Worm (Caenorhabditis elegans) whole organism, L4 larva: ENCODE data around the gene D1086.5.

Experiments used
- F44E2.7 ChIP-seq: fragments of 200-800 bp; sonication (Bioruptor generic); IDR thresholded peaks from 2 replicates; pipeline ENCODE4 v2.1.2; 2022; ENCODE audit warnings: missing genetic modification characterization, missing compliant biosample characterization
- R02D3.7 ChIP-seq: fragments of 150-350 bp; sonication (generic microtip); optimal IDR thresholded peaks from 3 replicates; lab custom pipeline; 2014; ENCODE audit warnings: missing biosample characterization, missing genetic modification characterization
- T26A8.4 ChIP-seq: fragments of 200-800 bp; sonication (Bioruptor generic); IDR thresholded peaks from 2 replicates; pipeline ENCODE4 v1.3.6; 2022; ENCODE audit warnings: missing genetic modification characterization, missing compliant biosample characterization
- Y5F2A.4 ChIP-seq: fragments of 200-800 bp; sonication (Bioruptor generic); optimal IDR thresholded peaks from 2 replicates; lab custom pipeline; 2018; ENCODE audit warnings: mild to moderate bottlenecking, missing genetic modification characterization, missing compliant biosample characterization
- ZK546.5 ChIP-seq, 2 experiments: sonication (generic microtip); optimal IDR thresholded peaks; 2 replicates each; lab custom pipeline; 2017; ENCODE audit warnings: missing biosample characterization in 2 of 2, missing genetic modification characterization in 2 of 2
- aha-1 ChIP-seq: fragments of 150-350 bp; peaks from one replicate; lab custom pipeline; 2014; ENCODE audit warnings: missing biosample characterization, missing genetic modification characterization
- ama-1 ChIP-seq: fragments of 150-350 bp; optimal IDR thresholded peaks from 2 replicates; lab custom pipeline; 2014; ENCODE audit warnings: inconsistent platforms, mixed read lengths
- ceh-20 ChIP-seq: fragments of 200-800 bp; sonication (Bioruptor generic); IDR thresholded peaks from 2 replicates; pipeline ENCODE4 v1.3.6; 2022; ENCODE audit warnings: missing genetic modification reagents, missing genetic modification characterization, missing compliant biosample characterization
- ceh-28 ChIP-seq: fragments of 150-350 bp; optimal IDR thresholded peaks from 2 replicates; lab custom pipeline; 2014; ENCODE audit warnings: missing biosample characterization, missing genetic modification reagents, missing genetic modification characterization
- ceh-44 ChIP-seq: fragments of 200-800 bp; sonication (Bioruptor generic); IDR thresholded peaks from 2 replicates; pipeline ENCODE4 v1.3.6; 2022; ENCODE audit warnings: missing genetic modification reagents, missing genetic modification characterization, missing compliant biosample characterization
- cey-2 ChIP-seq: sonication (generic microtip); optimal IDR thresholded peaks from 3 replicates; lab custom pipeline; 2017; ENCODE audit warnings: missing genetic modification characterization, mild to moderate bottlenecking, missing compliant biosample characterization, antibody characterized with exemption, borderline replicate concordance; ENCODE audit not compliant: insufficient read depth
- dmd-6 ChIP-seq: fragments of 200-800 bp; sonication (Bioruptor generic); IDR thresholded peaks from 2 replicates; pipeline ENCODE4 v1.3.6; 2022; ENCODE audit warnings: missing genetic modification reagents, missing genetic modification characterization, missing compliant biosample characterization
- dmd-9 ChIP-seq: fragments of 200-800 bp; sonication (Bioruptor generic); IDR thresholded peaks from 2 replicates; pipeline ENCODE4 v1.3.6; 2022; ENCODE audit warnings: missing genetic modification reagents, missing genetic modification characterization, missing compliant biosample characterization
- egl-43 ChIP-seq: fragments of 200-800 bp; sonication (Bioruptor generic); IDR thresholded peaks from 2 replicates; pipeline ENCODE4 v1.3.6; 2022; ENCODE audit warnings: missing genetic modification reagents, missing genetic modification characterization, missing compliant biosample characterization
- hlh-11 ChIP-seq: fragments of 200-800 bp; sonication (Bioruptor generic); optimal IDR thresholded peaks from 2 replicates; lab custom pipeline; 2018; ENCODE audit warnings: mild to moderate bottlenecking, missing genetic modification characterization, missing compliant biosample characterization
- hlh-30 ChIP-seq: sonication (generic microtip); optimal IDR thresholded peaks from 2 replicates; lab custom pipeline; 2017; ENCODE audit warnings: antibody characterized with exemption, mild to moderate bottlenecking, missing genetic modification characterization, missing compliant biosample characterization; ENCODE audit not compliant: insufficient read depth
- lin-1 ChIP-seq: fragments of 200-800 bp; sonication (Bioruptor generic); IDR thresholded peaks from 2 replicates; pipeline ENCODE4 v1.3.6; 2022; ENCODE audit warnings: missing genetic modification reagents, missing genetic modification characterization, missing compliant biosample characterization
- lin-29 ChIP-seq: fragments of 200-800 bp; sonication (Bioruptor generic); IDR thresholded peaks from 2 replicates; pipeline ENCODE4 v1.3.6; 2022; ENCODE audit warnings: missing genetic modification reagents, missing genetic modification characterization, missing compliant biosample characterization
- madf-5 ChIP-seq, 2 experiments: fragments of 200-800 bp; sonication (Bioruptor generic); IDR thresholded peaks; 2 replicates each; pipeline ENCODE4 v1.3.6; 2022; ENCODE audit warnings: missing compliant biosample characterization in 2 of 2, missing genetic modification characterization in 2 of 2
- madf-9 ChIP-seq: fragments of 200-800 bp; sonication (Bioruptor generic); conservative IDR thresholded peaks from 2 replicates; pipeline ENCODE4 v1.3.6; 2022; ENCODE audit warnings: missing genetic modification reagents, missing genetic modification characterization, missing compliant biosample characterization
- mdl-1 ChIP-seq, 2 experiments: fragments of 150-350 bp in 1 of 2; sonication (generic microtip) in 1 of 2; optimal IDR thresholded peaks; 2 replicates each; lab custom pipeline; 2014 to 2017; ENCODE audit warnings: missing biosample characterization in 2 of 2, missing genetic modification characterization in 2 of 2
- mxl-2 ChIP-seq: fragments of 200-800 bp; sonication (Bioruptor generic); conservative IDR thresholded peaks from 2 replicates; pipeline ENCODE4 v1.3.6; 2022; ENCODE audit warnings: missing genetic modification reagents, missing genetic modification characterization, missing compliant biosample characterization
- mxl-3 ChIP-seq: fragments of 200-800 bp; sonication (Bioruptor generic); optimal IDR thresholded peaks from 2 replicates; lab custom pipeline; 2018; ENCODE audit warnings: mild to moderate bottlenecking, missing genetic modification characterization, missing compliant biosample characterization
- nhr-237 ChIP-seq: sonication (generic microtip); optimal IDR thresholded peaks from 2 replicates; lab custom pipeline; 2017; ENCODE audit warnings: missing biosample characterization, missing genetic modification characterization
- nhr-25 ChIP-seq: sonication (generic microtip); optimal IDR thresholded peaks from 2 replicates; lab custom pipeline; 2017; ENCODE audit warnings: missing genetic modification characterization, mild to moderate bottlenecking, missing compliant biosample characterization, antibody characterized with exemption, moderate library complexity, borderline replicate concordance; ENCODE audit not compliant: insufficient read depth
- nhr-28 ChIP-seq: fragments of 150-350 bp; optimal IDR thresholded peaks from 2 replicates; lab custom pipeline; 2014; ENCODE audit warnings: missing biosample characterization, missing genetic modification characterization
- nhr-42 ChIP-seq: fragments of 200-800 bp; sonication (Bioruptor generic); IDR thresholded peaks from 2 replicates; pipeline ENCODE4 v1.3.6; 2022; ENCODE audit warnings: missing genetic modification characterization, missing compliant biosample characterization
- nhr-76 ChIP-seq: fragments of 150-350 bp; optimal IDR thresholded peaks from 2 replicates; lab custom pipeline; 2014; ENCODE audit warnings: missing biosample characterization, missing genetic modification characterization
- php-3 ChIP-seq: fragments of 200-800 bp; sonication (Bioruptor generic); IDR thresholded peaks from 2 replicates; pipeline ENCODE4 v1.3.6; 2022; ENCODE audit warnings: missing genetic modification reagents, missing genetic modification characterization, missing compliant biosample characterization
- sdz-12 ChIP-seq: fragments of 200-800 bp; sonication (Bioruptor generic); optimal IDR thresholded peaks from 2 replicates; lab custom pipeline; 2018; ENCODE audit warnings: mild to moderate bottlenecking, missing genetic modification characterization, missing compliant biosample characterization
- set-16 ChIP-seq: fragments of 200-800 bp; sonication (Bioruptor generic); IDR thresholded peaks from 2 replicates; pipeline ENCODE4 v1.3.6; 2022; ENCODE audit warnings: missing genetic modification reagents, missing genetic modification characterization, missing compliant biosample characterization
- skn-1 ChIP-seq: fragments of 150-350 bp; optimal IDR thresholded peaks from 2 replicates; lab custom pipeline; 2014; ENCODE audit warnings: missing biosample characterization, missing genetic modification characterization
- snpc-1.2 ChIP-seq: fragments of 200-800 bp; sonication (Bioruptor generic); IDR thresholded peaks from 2 replicates; pipeline ENCODE4 v1.3.6; 2022; ENCODE audit warnings: missing genetic modification reagents, missing genetic modification characterization, missing compliant biosample characterization
- snpc-4 ChIP-seq: fragments of 150-350 bp; optimal IDR thresholded peaks from 2 replicates; lab custom pipeline; 2014; ENCODE audit warnings: missing biosample characterization, missing genetic modification characterization
- tag-97 ChIP-seq: fragments of 200-800 bp; sonication (Bioruptor generic); IDR thresholded peaks from 2 replicates; pipeline ENCODE4 v1.3.6; 2022; ENCODE audit warnings: missing genetic modification characterization, missing compliant biosample characterization
- unc-39 ChIP-seq: sonication (generic microtip); optimal IDR thresholded peaks from 2 replicates; lab custom pipeline; 2017; ENCODE audit warnings: missing biosample characterization, missing genetic modification characterization
- unc-62 ChIP-seq, 3 experiments: fragments of 150-350 bp in 1 of 3; sonication (generic microtip); optimal IDR thresholded peaks in 2 of 3; peaks in 1 of 3; 1 replicate in 1 of 3; 2 replicates in 2 of 3; lab custom pipeline; 2014 to 2017; ENCODE audit warnings: missing biosample characterization in 3 of 3, missing genetic modification characterization in 3 of 3, missing genetic modification reagents in 3 of 3, missing genotype in 1 of 3
- vab-7 ChIP-seq: fragments of 200-800 bp; sonication (Bioruptor generic); IDR thresholded peaks from 2 replicates; pipeline ENCODE4 v1.3.6; 2022; ENCODE audit warnings: missing genetic modification reagents, missing genetic modification characterization, missing compliant biosample characterization
- zip-11 ChIP-seq: fragments of 200-800 bp; sonication (Bioruptor generic); IDR thresholded peaks from 2 replicates; pipeline ENCODE4 v1.3.6; 2022; ENCODE audit warnings: missing genetic modification characterization, missing compliant biosample characterization
- ztf-11 ChIP-seq: fragments of 150-350 bp; optimal IDR thresholded peaks from 2 replicates; lab custom pipeline; 2014; ENCODE audit warnings: missing biosample characterization, missing genetic modification characterization
- ztf-7 ChIP-seq: fragments of 150-350 bp; optimal IDR thresholded peaks from 2 replicates; lab custom pipeline; 2014; ENCODE audit warnings: missing biosample characterization, missing genetic modification characterization

The D1086.5 gene

ce11 chrV:14097358-14097757 is 7.2 kb upstream of the D1086.5 start:
- peak in 1 of 2 experiments; percentile 45 for TF ChIP-seq unc-62 (GFP tag; optimal IDR thresholded peaks at IDR 0.05 in 1 of 2; lab: Kevin White, UChicago)
- TF ChIP-seq unc-62 (tag; optimal IDR thresholded peaks at IDR 0.05; lab: Kevin White, UChicago), result no peak
- TF ChIP-seq dmd-6 (GFP tag; lab: Robert Waterston, UW), result no peak
- no peak for TF ChIP-seq nhr-42 (GFP tag; lab: Robert Waterston, UW)
- TF ChIP-seq, all 104 proteins: peak for 1

ce11 chrV:14094953-14095352 is 4.8 kb upstream of the D1086.5 start:
- TF ChIP-seq aha-1, result peak; percentile 70
- no peak for TF ChIP-seq Y5F2A.4 (GFP tag; lab: Kevin White, UChicago)
- TF ChIP-seq hlh-30 (tag; lab: Kevin White, UChicago), result peak; percentile 60
- TF ChIP-seq unc-62 (GFP tag; optimal IDR thresholded peaks at IDR 0.05 in 1 of 2; lab: Kevin White, UChicago), result peak in 1 of 2 experiments; percentile 81
- no peak for TF ChIP-seq unc-62 (tag; optimal IDR thresholded peaks at IDR 0.05; lab: Kevin White, UChicago)
- TF ChIP-seq nhr-28, result peak; percentile 67
- no peak for TF ChIP-seq ZK546.5 (tag; optimal IDR thresholded peaks at IDR 0.05; lab: Kevin White, UChicago)
- TF ChIP-seq ztf-11 (tag; lab: Kevin White, UChicago), result no peak
- TF ChIP-seq lin-29 (GFP tag; lab: Robert Waterston, UW), result no peak
- TF ChIP-seq ceh-20 (GFP tag; lab: Robert Waterston, UW), result peak; percentile 83
- no peak for TF ChIP-seq madf-9 (GFP tag; lab: Robert Waterston, UW)
- TF ChIP-seq egl-43 (GFP tag; lab: Robert Waterston, UW), result no peak
- no peak for TF ChIP-seq mxl-2 (GFP tag; lab: Robert Waterston, UW)
- TF ChIP-seq set-16 (GFP tag; lab: Robert Waterston, UW), result no peak
- no peak for TF ChIP-seq ztf-7 (tag; lab: Kevin White, UChicago)
- no peak for TF ChIP-seq T26A8.4 (GFP tag; lab: Robert Waterston, UW)
- TF ChIP-seq nhr-76 (tag; lab: Kevin White, UChicago), result no peak
- TF ChIP-seq snpc-4, result no peak
- no peak for TF ChIP-seq F44E2.7 (GFP tag; lab: Robert Waterston, UW)
- no peak for TF ChIP-seq dmd-9 (GFP tag; lab: Robert Waterston, UW)
- no peak for TF ChIP-seq snpc-1.2
- TF ChIP-seq madf-5 (GFP tag; IDR thresholded peaks at IDR 0.05; lab: Robert Waterston, UW), result no peak
- TF ChIP-seq ceh-28 (tag; lab: Kevin White, UChicago), result no peak
- no peak for TF ChIP-seq unc-39 (tag; lab: Kevin White, UChicago)
- no peak for TF ChIP-seq ceh-44 (GFP tag; lab: Robert Waterston, UW)
- no peak for TF ChIP-seq cey-2 (tag; lab: Kevin White, UChicago)
- TF ChIP-seq nhr-25 (tag; lab: Kevin White, UChicago), result peak; percentile 35
- no peak for TF ChIP-seq nhr-237
- no peak for TF ChIP-seq sdz-12
- no peak for TF ChIP-seq R02D3.7
- no peak for TF ChIP-seq ama-1 (lab: Kevin White, UChicago)
- no peak for TF ChIP-seq skn-1
- no peak for TF ChIP-seq zip-11 (GFP tag; lab: Robert Waterston, UW)
- TF ChIP-seq mxl-3 (GFP tag; lab: Kevin White, UChicago), result peak; percentile 72
- peak; percentile 15 for TF ChIP-seq hlh-11 (tag; lab: Kevin White, UChicago)
- no peak for TF ChIP-seq tag-97
- no peak for TF ChIP-seq lin-1
- no peak for TF ChIP-seq php-3 (GFP tag; lab: Robert Waterston, UW)
- no peak for TF ChIP-seq vab-7 (GFP tag; lab: Robert Waterston, UW)
- TF ChIP-seq mdl-1 (tag; optimal IDR thresholded peaks at IDR 0.05; lab: Kevin White, UChicago), result peak in 1 of 2 experiments; percentile 41
